Worm (Caenorhabditis elegans): ENCODE results near the gene gly-3.

gly-3 gene

DNA sequence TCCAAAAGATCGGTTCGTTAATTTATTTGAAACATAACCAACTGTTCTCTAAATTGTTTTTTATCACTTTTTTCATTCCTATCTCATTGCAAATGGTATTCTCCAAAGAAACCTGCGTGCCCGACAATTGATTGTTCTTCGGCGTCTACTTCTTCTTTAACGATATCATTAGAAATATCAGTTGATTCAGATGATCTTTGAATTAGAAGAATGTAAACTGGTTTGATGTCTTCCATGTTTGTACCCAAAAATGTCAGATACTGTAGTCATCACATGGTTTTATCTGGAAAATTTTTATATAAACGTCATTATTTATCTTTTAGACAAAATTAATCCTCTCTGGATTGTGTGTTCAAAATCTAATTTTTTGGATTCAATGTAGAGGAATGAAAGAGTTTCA, 19.8 kb downstream of the gly-3 start (continued):
- peak; percentile 25 to 88 for TF ChIP-seq lsy-2 (tag; optimal IDR thresholded peaks at IDR 0.05)
- TF ChIP-seq fkh-8 (tag; optimal IDR thresholded peaks at IDR 0.05) = no peak
- no peak for TF ChIP-seq ztf-11 (tag; optimal IDR thresholded peaks at IDR 0.05)
- no peak for TF ChIP-seq unc-30 (tag; optimal IDR thresholded peaks at IDR 0.05)
- TF ChIP-seq dsc-1 (tag; optimal IDR thresholded peaks at IDR 0.05) = no peak
- peak in 1 of 3 experiments; percentile 9 for TF ChIP-seq dpl-1 (GFP tag; optimal IDR thresholded peaks at IDR 0.05)
- TF ChIP-seq fkh-10 (GFP tag; optimal IDR thresholded peaks at IDR 0.05) = no peak
- no peak for TF ChIP-seq hlh-17 (GFP tag; optimal IDR thresholded peaks at IDR 0.05; ENCODE audit: borderline replicate concordance)
- TF ChIP-seq nhr-71 (tag; optimal IDR thresholded peaks at IDR 0.05) = peak; percentile 75
- no peak for TF ChIP-seq nhr-12 (tag; optimal IDR thresholded peaks at IDR 0.05)
- no peak for TF ChIP-seq hlh-4 (tag; optimal IDR thresholded peaks at IDR 0.05)
- peak; percentile 95 for TF ChIP-seq nhr-85 (tag)
- no peak for TF ChIP-seq unc-130 (tag; optimal IDR thresholded peaks at IDR 0.05)
- peak; percentile 83 for TF ChIP-seq grh-1 (GFP tag; IDR thresholded peaks at IDR 0.05)
- no peak for TF ChIP-seq nhr-84 (tag; optimal IDR thresholded peaks at IDR 0.05)
- TF ChIP-seq C04F5.9 (tag; optimal IDR thresholded peaks at IDR 0.05) = no peak
- no peak for TF ChIP-seq ces-1 (GFP tag; optimal IDR thresholded peaks at IDR 0.05)
- TF ChIP-seq ztf-4 (tag; optimal IDR thresholded peaks at IDR 0.05) = no peak
- no peak for TF ChIP-seq C34B4.2 (tag; optimal IDR thresholded peaks at IDR 0.05)
- TF ChIP-seq efl-3 (GFP tag; optimal IDR thresholded peaks at IDR 0.05) = no peak
- TF ChIP-seq sox-4 (tag; optimal IDR thresholded peaks at IDR 0.05) = no peak
- TF ChIP-seq nhr-76 (tag; optimal IDR thresholded peaks at IDR 0.05) = no peak
- no peak for TF ChIP-seq zip-4 (GFP tag; optimal IDR thresholded peaks at IDR 0.05)
- no peak for TF ChIP-seq mab-9 (GFP tag; IDR thresholded peaks at IDR 0.05)
- TF ChIP-seq swsn-7 (tag; optimal IDR thresholded peaks at IDR 0.05) = no peak
- peak; percentile 36 for TF ChIP-seq nhr-47 (tag; optimal IDR thresholded peaks at IDR 0.05)
- no peak for TF ChIP-seq egl-13 (tag; optimal IDR thresholded peaks at IDR 0.05)
- TF ChIP-seq ceh-90 (tag; optimal IDR thresholded peaks at IDR 0.05) = no peak
- TF ChIP-seq unc-98 (GFP tag; IDR thresholded peaks at IDR 0.05) = no peak
- TF ChIP-seq nhr-77 (tag; optimal IDR thresholded peaks at IDR 0.05) = no peak
- peak; percentile 58 for TF ChIP-seq snu-23 (GFP tag; optimal IDR thresholded peaks at IDR 0.05)
- TF ChIP-seq ceh-88 (GFP tag; IDR thresholded peaks at IDR 0.05) = no peak
- TF ChIP-seq ceh-63 (GFP tag; optimal IDR thresholded peaks at IDR 0.05) = no peak
- TF ChIP-seq pag-3 (tag; optimal IDR thresholded peaks at IDR 0.05; ENCODE audit: borderline replicate concordance, insufficient read depth) = no peak
- TF ChIP-seq nhr-237 (tag; optimal IDR thresholded peaks at IDR 0.05) = peak; percentile 1
- no peak for TF ChIP-seq ama-1 (optimal IDR thresholded peaks at IDR 0.05)
- no peak for TF ChIP-seq lin-15B (tag; optimal IDR thresholded peaks at IDR 0.05)
- TF ChIP-seq nhr-19 (GFP tag; conservative IDR thresholded peaks at IDR 0.05) = peak; percentile 80
- TF ChIP-seq unc-86 (tag; optimal IDR thresholded peaks at IDR 0.05) = no peak
- no peak for TF ChIP-seq tlp-1 (tag; optimal IDR thresholded peaks at IDR 0.05)
- TF ChIP-seq skn-1 (tag; optimal IDR thresholded peaks at IDR 0.05) = no peak
- peak; percentile 81 for TF ChIP-seq nhr-20 (tag; optimal IDR thresholded peaks at IDR 0.05)
- no peak for TF ChIP-seq fkh-4 (tag; optimal IDR thresholded peaks at IDR 0.05; ENCODE audit: borderline replicate concordance)
- TF ChIP-seq hpl-2 (GFP tag; optimal IDR thresholded peaks at IDR 0.05) = no peak
- TF ChIP-seq aha-1 (tag; optimal IDR thresholded peaks at IDR 0.05) = no peak
- no peak for TF ChIP-seq pqm-1 (tag; optimal IDR thresholded peaks at IDR 0.05)
- TF ChIP-seq mef-2 (tag; optimal IDR thresholded peaks at IDR 0.05) = no peak
- no peak for TF ChIP-seq mdl-1 (tag; optimal IDR thresholded peaks at IDR 0.05)
- TF ChIP-seq lin-14 (GFP tag; optimal IDR thresholded peaks at IDR 0.05) = peak; percentile 57
- no peak for TF ChIP-seq jun-1 (tag; optimal IDR thresholded peaks at IDR 0.05)
- TF ChIP-seq nhr-28 (tag; optimal IDR thresholded peaks at IDR 0.05) = no peak
- peak; percentile 55 for TF ChIP-seq blmp-1 (tag; optimal IDR thresholded peaks at IDR 0.05)
- TF ChIP-seq nhr-11 (tag; optimal IDR thresholded peaks at IDR 0.05) = no peak
- TF ChIP-seq nhr-90 (tag; optimal IDR thresholded peaks at IDR 0.05; ENCODE audit: poor library complexity) = peak; percentile 71
- no peak for TF ChIP-seq ceh-82 (tag; optimal IDR thresholded peaks at IDR 0.05)
